Worm (Caenorhabditis elegans) whole organism, midembryonic: Measurements from ENCODE around the gene btb-12.
A peak's percentile ranks its signal among the peaks of the same experiment; 100 is the strongest.

Experiments used
- flt-1 ChIP-seq: fragments of 200-800 bp; sonication (Bioruptor generic); IDR thresholded peaks from 2 replicates; pipeline ENCODE4 v1.3.6; 2022; ENCODE audit warnings: missing genetic modification characterization, missing compliant biosample characterization
- klf-2 ChIP-seq: fragments of 200-800 bp; sonication (Bioruptor generic); conservative IDR thresholded peaks from 2 replicates; pipeline ENCODE4 v1.3.6; 2022; ENCODE audit warnings: missing genetic modification reagents, missing genetic modification characterization, missing compliant biosample characterization
- med-1 ChIP-seq: sonication (generic microtip); optimal IDR thresholded peaks from 2 replicates; lab custom pipeline; 2017; ENCODE audit warnings: missing genetic modification characterization, mild to moderate bottlenecking, missing compliant biosample characterization, antibody characterized with exemption, missing genetic modification reagents; ENCODE audit not compliant: insufficient read depth
- ref-1 ChIP-seq: fragments of 200-800 bp; sonication (Bioruptor generic); conservative IDR thresholded peaks from 2 replicates; pipeline ENCODE4 v1.3.6; 2022; ENCODE audit warnings: missing genetic modification reagents, missing genetic modification characterization, missing compliant biosample characterization
- tab-1 ChIP-seq: fragments of 200-800 bp; sonication (Bioruptor generic); IDR thresholded peaks from 2 replicates; pipeline ENCODE4 v1.3.6; 2022; ENCODE audit warnings: missing genetic modification characterization, missing compliant biosample characterization
- ztf-23 ChIP-seq: fragments of 200-800 bp; sonication (Bioruptor generic); IDR thresholded peaks from 2 replicates; pipeline ENCODE4 v1.3.6; 2022; ENCODE audit warnings: missing genetic modification reagents, missing genetic modification characterization, missing compliant biosample characterization

ce11 chrII:1663516-1663915 lies 8.5 kb downstream of the btb-12 start, which contains the start of gene duxl-1:
- TF ChIP-seq flt-1 (GFP tag; lab: Robert Waterston, UW) (no peak), ref-1 (GFP tag; lab: Robert Waterston, UW) (0 out of 2 replicates have a peak, but pooled peaks have one; percentile 17), med-1 (GFP tag; lab: Kevin White, UChicago) (no peak), tab-1 (GFP tag; lab: Robert Waterston, UW) (no peak), ztf-23 (GFP tag; lab: Robert Waterston, UW) (no peak), klf-2 (GFP tag; lab: Robert Waterston, UW) (no peak)
